Worm (Caenorhabditis elegans) whole organism, mixed stage, embryonic: Measurements from ENCODE around the gene srh-48.

Experiments
- M03D4.4 ChIP-seq: sonication (generic microtip); optimal IDR thresholded peaks from 2 replicates; lab custom pipeline; 2017; ENCODE audit warnings: mild to moderate bottlenecking, missing genetic modification characterization, missing compliant biosample characterization
- bed-3 ChIP-seq: fragments of 200-800 bp; sonication (Bioruptor generic); optimal IDR thresholded peaks from 3 replicates; lab custom pipeline; 2018; ENCODE audit warnings: mild to moderate bottlenecking, missing genetic modification characterization, moderate library complexity, missing compliant biosample characterization
- blmp-1 ChIP-seq: fragments of 150-350 bp; optimal IDR thresholded peaks from 2 replicates; lab custom pipeline; 2014; ENCODE audit warnings: missing biosample characterization, missing genetic modification characterization
- ceh-39 ChIP-seq: fragments of 150-350 bp; optimal IDR thresholded peaks from 2 replicates; lab custom pipeline; 2014; ENCODE audit warnings: missing biosample characterization, missing genetic modification characterization
- ceh-43 ChIP-seq: fragments of 200-800 bp; sonication (Bioruptor generic); optimal IDR thresholded peaks from 2 replicates; lab custom pipeline; 2018; ENCODE audit warnings: mild to moderate bottlenecking, missing genetic modification characterization, moderate library complexity, missing compliant biosample characterization
- ceh-83 ChIP-seq: fragments of 200-800 bp; sonication (Bioruptor generic); optimal IDR thresholded peaks from 2 replicates; lab custom pipeline; 2018; ENCODE audit warnings: mild to moderate bottlenecking, missing genetic modification characterization, missing compliant biosample characterization
- ces-1 ChIP-seq: fragments of 150-350 bp; optimal IDR thresholded peaks from 2 replicates; lab custom pipeline; 2014; ENCODE audit warnings: missing biosample characterization, missing genetic modification reagents, missing genetic modification characterization
- cnd-1 ChIP-seq: fragments of 200-800 bp; sonication (Bioruptor generic); optimal IDR thresholded peaks from 2 replicates; lab custom pipeline; 2018; ENCODE audit warnings: mild to moderate bottlenecking, missing genetic modification characterization, missing compliant biosample characterization
- drap-1 ChIP-seq: fragments of 200-800 bp; sonication (Bioruptor generic); optimal IDR thresholded peaks from 3 replicates; lab custom pipeline; 2018; ENCODE audit warnings: mild to moderate bottlenecking, missing genetic modification characterization, missing compliant biosample characterization
- elt-1 ChIP-seq: sonication (generic microtip); optimal IDR thresholded peaks from 2 replicates; lab custom pipeline; 2017; ENCODE audit warnings: missing genetic modification characterization, mild to moderate bottlenecking, missing compliant biosample characterization, antibody characterized with exemption, moderate library complexity, borderline replicate concordance; ENCODE audit not compliant: insufficient read depth
- flh-1 ChIP-seq: fragments of 200-800 bp; sonication (Bioruptor generic); optimal IDR thresholded peaks from 2 replicates; lab custom pipeline; 2018; ENCODE audit warnings: mild to moderate bottlenecking, missing genetic modification characterization, moderate library complexity, missing compliant biosample characterization
- ham-2 ChIP-seq: fragments of 200-800 bp; sonication (Bioruptor generic); optimal IDR thresholded peaks from 2 replicates; lab custom pipeline; 2018; ENCODE audit warnings: mild to moderate bottlenecking, missing genetic modification characterization, missing compliant biosample characterization
- hlh-1 ChIP-seq: fragments of 150-350 bp; optimal IDR thresholded peaks from 2 replicates; lab custom pipeline; 2014; ENCODE audit warnings: missing biosample characterization, missing genetic modification reagents, missing genetic modification characterization
- lin-13 ChIP-seq: fragments of 150-350 bp; optimal IDR thresholded peaks from 2 replicates; lab custom pipeline; 2014; ENCODE audit warnings: missing biosample characterization, missing genetic modification characterization
- lin-32 ChIP-seq: fragments of 200-800 bp; sonication (Bioruptor generic); optimal IDR thresholded peaks from 2 replicates; lab custom pipeline; 2018; ENCODE audit warnings: mild to moderate bottlenecking, missing genetic modification characterization, missing compliant biosample characterization
- lsy-2 ChIP-seq: fragments of 150-350 bp; optimal IDR thresholded peaks from 2 replicates; lab custom pipeline; 2014; ENCODE audit warnings: missing biosample characterization, missing genetic modification characterization
- mab-5 ChIP-seq: fragments of 150-350 bp; optimal IDR thresholded peaks from 2 replicates; lab custom pipeline; 2014; ENCODE audit warnings: missing biosample characterization, missing genetic modification characterization
- mep-1 ChIP-seq: fragments of 150-350 bp; optimal IDR thresholded peaks from 2 replicates; lab custom pipeline; 2017; ENCODE audit warnings: missing biosample characterization, missing genetic modification reagents, missing genetic modification characterization, inconsistent platforms
- mls-2 ChIP-seq: sonication (generic microtip); optimal IDR thresholded peaks from 2 replicates; lab custom pipeline; 2016; ENCODE audit warnings: mild to moderate bottlenecking, missing genetic modification characterization, moderate library complexity, missing compliant biosample characterization
- nhr-12 ChIP-seq: fragments of 150-350 bp; optimal IDR thresholded peaks from 2 replicates; lab custom pipeline; 2014; ENCODE audit warnings: missing biosample characterization, missing genetic modification characterization
- nhr-237 ChIP-seq: fragments of 150-350 bp; optimal IDR thresholded peaks from 2 replicates; lab custom pipeline; 2014; ENCODE audit warnings: missing biosample characterization, missing genetic modification characterization
- nhr-28 ChIP-seq: fragments of 150-350 bp; optimal IDR thresholded peaks from 2 replicates; lab custom pipeline; 2014; ENCODE audit warnings: missing biosample characterization, missing genetic modification characterization
- nhr-76 ChIP-seq: sonication (generic microtip); optimal IDR thresholded peaks from 2 replicates; lab custom pipeline; 2017; ENCODE audit warnings: missing biosample characterization, missing genetic modification characterization
- pha-4 ChIP-seq: fragments of 150-350 bp; optimal IDR thresholded peaks from 2 replicates; lab custom pipeline; 2018; ENCODE audit warnings: missing biosample characterization, missing genetic modification reagents, missing genetic modification characterization
- sem-2 ChIP-seq: fragments of 200-800 bp; sonication (Bioruptor generic); optimal IDR thresholded peaks from 2 replicates; lab custom pipeline; 2018; ENCODE audit warnings: mild to moderate bottlenecking, missing genetic modification characterization, missing compliant biosample characterization
- snpc-4 ChIP-seq: fragments of 150-350 bp; optimal IDR thresholded peaks from 2 replicates; lab custom pipeline; 2014; ENCODE audit warnings: missing biosample characterization, missing genetic modification characterization
- sptf-1 ChIP-seq: sonication (generic microtip); optimal IDR thresholded peaks from 2 replicates; lab custom pipeline; 2017; ENCODE audit warnings: mild to moderate bottlenecking, missing genetic modification characterization, moderate library complexity, missing compliant biosample characterization
- tbx-8 ChIP-seq: fragments of 200-800 bp; sonication (Bioruptor generic); optimal IDR thresholded peaks from 2 replicates; lab custom pipeline; 2018; ENCODE audit warnings: mild to moderate bottlenecking, missing genetic modification characterization, moderate library complexity, missing compliant biosample characterization
- unc-39 ChIP-seq: fragments of 150-350 bp; optimal IDR thresholded peaks from 2 replicates; lab custom pipeline; 2014; ENCODE audit warnings: missing biosample characterization, missing genetic modification characterization
- zip-8 ChIP-seq: fragments of 150-350 bp; optimal IDR thresholded peaks from 2 replicates; lab custom pipeline; 2014; ENCODE audit warnings: missing biosample characterization, missing genetic modification characterization

Gene srh-48

DNA sequence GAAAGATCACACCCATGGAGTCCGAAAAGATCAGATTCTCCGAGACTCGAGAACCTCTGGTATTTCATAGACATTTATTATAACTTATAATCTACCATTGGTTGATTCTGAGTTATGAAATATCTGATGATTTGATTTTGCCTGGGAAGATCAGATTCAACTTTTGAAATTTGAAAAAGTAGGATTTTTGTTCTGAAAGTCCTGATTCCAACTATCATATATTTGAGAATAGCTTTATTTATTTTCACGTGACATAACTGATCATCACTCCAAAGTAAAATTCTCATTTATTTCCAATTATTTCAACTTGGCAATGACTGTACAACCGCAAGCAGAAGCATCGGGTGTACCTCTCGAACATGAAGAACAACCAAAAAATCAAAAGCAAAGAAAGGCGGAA lies 19.9 kb downstream of the srh-48 start, which contains the start of gene Y51B9A.7:
Gene Y51B9A.7, plus strand, starts transcription at position 301 of the 400 bp plus-strand sequence.
- no peak for TF ChIP-seq sptf-1
- TF ChIP-seq ces-1 (GFP tag; lab: Kevin White, UChicago), result no peak
- no peak for TF ChIP-seq nhr-28 (tag; lab: Kevin White, UChicago)
- no peak for TF ChIP-seq lsy-2 (tag; lab: Kevin White, UChicago)
- TF ChIP-seq mls-2 (tag; lab: Kevin White, UChicago), result no peak
- TF ChIP-seq mab-5 (tag; lab: Kevin White, UChicago), result no peak
- no peak for TF ChIP-seq ceh-39 (tag; lab: Kevin White, UChicago)
- no peak for TF ChIP-seq flh-1 (GFP tag; lab: Kevin White, UChicago)
- TF ChIP-seq snpc-4 (tag; lab: Kevin White, UChicago), result no peak
- TF ChIP-seq ham-2, result no peak
- TF ChIP-seq elt-1 (tag; lab: Kevin White, UChicago), result no peak
- no peak for TF ChIP-seq sem-2 (GFP tag; lab: Kevin White, UChicago)
- TF ChIP-seq tbx-8, result no peak
- no peak for TF ChIP-seq M03D4.4 (tag; lab: Kevin White, UChicago)
- TF ChIP-seq, all 35 proteins: peak for 0

- TF ChIP-seq snpc-4 (tag; lab: Kevin White, UChicago), result no peak
- no peak for TF ChIP-seq pha-4 (tag; lab: Kevin White, UChicago)
- TF ChIP-seq sptf-1, result no peak
- no peak for TF ChIP-seq lsy-2 (tag; lab: Kevin White, UChicago)
- TF ChIP-seq mab-5 (tag; lab: Kevin White, UChicago), result no peak
- TF ChIP-seq tbx-8, result no peak
- TF ChIP-seq zip-8 (tag; lab: Kevin White, UChicago), result no peak
Measured at ce11 chrII:9403087-9403486, 23.2 kb downstream of the srh-48 start, which contains the start of gene Y51B9A.6. Y51B9A.6 (minus strand) TSS chrII:9403187.

ce11 chrII:9403846-9404245 lies 23.9 kb downstream of the srh-48 start, which contains the start of gene Y51B9A.5:
Y51B9A.5 (plus strand) TSS chrII:9404146.
- TF ChIP-seq blmp-1 (tag; lab: Kevin White, UChicago) (no peak), mab-5 (tag; lab: Kevin White, UChicago) (no peak), ceh-83 (GFP tag; lab: Kevin White, UChicago) (no peak), elt-1 (tag; lab: Kevin White, UChicago) (no peak), bed-3 (no peak), zip-8 (tag; lab: Kevin White, UChicago) (no peak), lin-13 (tag; lab: Kevin White, UChicago) (no peak), hlh-1 (tag; lab: Kevin White, UChicago) (no peak), snpc-4 (tag; lab: Kevin White, UChicago) (no peak), ham-2 (no peak), ceh-39 (tag; lab: Kevin White, UChicago) (no peak), nhr-76 (no peak), mep-1 (tag; lab: Kevin White, UChicago) (no peak), ceh-43 (no peak), cnd-1 (tag; lab: Kevin White, UChicago) (no peak), nhr-12 (tag; lab: Kevin White, UChicago) (no peak)

ce11 chrII:9407020-9407419 lies 27.1 kb downstream of the srh-48 start, which contains the start of gene mpz-6:
mpz-6 (minus strand) TSS chrII:9407120.
- TF ChIP-seq snpc-4 (tag; lab: Kevin White, UChicago), result no peak
- no peak for TF ChIP-seq nhr-237 (tag; lab: Kevin White, UChicago)
- no peak for TF ChIP-seq bed-3
- no peak for TF ChIP-seq M03D4.4 (tag; lab: Kevin White, UChicago)
- no peak for TF ChIP-seq sem-2 (GFP tag; lab: Kevin White, UChicago)
- TF ChIP-seq lin-32, result no peak
- no peak for TF ChIP-seq drap-1 (GFP tag; lab: Kevin White, UChicago)
- TF ChIP-seq lsy-2 (tag; lab: Kevin White, UChicago), result no peak
- no peak for TF ChIP-seq unc-39 (tag; lab: Kevin White, UChicago)
- no peak for TF ChIP-seq mls-2 (tag; lab: Kevin White, UChicago)
- TF ChIP-seq nhr-12 (tag; lab: Kevin White, UChicago), result no peak
- no peak for TF ChIP-seq ham-2
- no peak for TF ChIP-seq sptf-1
- TF ChIP-seq zip-8 (tag; lab: Kevin White, UChicago), result no peak
- no peak for TF ChIP-seq elt-1 (tag; lab: Kevin White, UChicago)
- TF ChIP-seq mep-1 (tag; lab: Kevin White, UChicago), result no peak
- no peak for TF ChIP-seq ceh-39 (tag; lab: Kevin White, UChicago)
- TF ChIP-seq, all 35 proteins: peak for 0
